Worm (Caenorhabditis elegans): ENCODE measurements around the gene clec-147.

clec-147 gene

ce11 chrII:14522037-14522436, 15.6 kb downstream of the clec-147 start, which contains the start of gene btb-19:
Gene btb-19, minus strand, starts transcription at chrII:14522137.
- TF ChIP-seq tbx-11 (GFP tag; IDR thresholded peaks at IDR 0.05) (no peak), F13C5.2 (tag; optimal IDR thresholded peaks at IDR 0.05) (no peak), sea-1 (GFP tag; conservative IDR thresholded peaks at IDR 0.05) (no peak), pes-1 (GFP tag; IDR thresholded peaks at IDR 0.05) (no peak), hmg-4 (GFP tag; optimal IDR thresholded peaks at IDR 0.05) (no peak), tra-4 (tag; optimal IDR thresholded peaks at IDR 0.05) (no peak), ama-1 (optimal IDR thresholded peaks at IDR 0.05) (no peak), scrt-1 (GFP tag; IDR thresholded peaks at IDR 0.05) (no peak), tbx-37 (GFP tag; conservative IDR thresholded peaks at IDR 0.05) (no peak), B0310.2 (tag; optimal IDR thresholded peaks at IDR 0.05) (no peak), aly-1 (tag; optimal IDR thresholded peaks at IDR 0.05) (no peak), ceh-36 (tag; optimal IDR thresholded peaks at IDR 0.05) (no peak), ceh-13 (GFP tag; optimal IDR thresholded peaks at IDR 0.05) (no peak), hnd-1 (tag; optimal IDR thresholded peaks at IDR 0.05) (no peak), hmbx-1 (tag; optimal IDR thresholded peaks at IDR 0.05) (no peak), ets-7 (tag; optimal IDR thresholded peaks at IDR 0.05) (no peak), flt-1 (GFP tag; IDR thresholded peaks at IDR 0.05) (no peak)

- TF ChIP-seq ets-7 (tag; optimal IDR thresholded peaks at IDR 0.05) (no peak), flt-1 (GFP tag; IDR thresholded peaks at IDR 0.05) (no peak), tbx-11 (GFP tag; IDR thresholded peaks at IDR 0.05) (no peak), ama-1 (optimal IDR thresholded peaks at IDR 0.05) (no peak), hmg-4 (GFP tag; optimal IDR thresholded peaks at IDR 0.05) (no peak), hmbx-1 (tag; optimal IDR thresholded peaks at IDR 0.05) (no peak), pes-1 (GFP tag; IDR thresholded peaks at IDR 0.05) (no peak), scrt-1 (GFP tag; IDR thresholded peaks at IDR 0.05) (no peak)
Observed at ce11 chrII:14515017-14515416, 22.6 kb downstream of the clec-147 start, which contains the start of gene K10H10.9. Gene K10H10.9, minus strand, starts transcription at chrII:14515117.

DNA sequence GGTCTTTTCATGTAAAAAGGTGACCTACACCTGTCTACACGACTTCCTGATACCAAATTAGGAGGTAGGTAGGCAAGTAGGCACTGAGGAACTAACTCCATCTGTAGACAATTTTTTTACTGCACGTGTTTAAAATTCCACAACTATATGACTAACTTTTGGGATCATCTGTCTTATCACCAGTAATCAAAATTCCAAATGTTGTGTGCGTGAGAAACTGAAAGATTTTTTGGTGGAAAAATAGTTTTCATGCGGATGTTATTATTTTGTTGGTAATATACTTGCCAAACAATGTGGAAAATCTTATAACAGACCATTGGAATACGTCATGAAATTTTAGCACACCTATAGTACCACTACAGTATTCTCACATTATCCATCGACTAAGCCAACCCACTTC, 26.4 kb downstream of the clec-147 start, which contains the start of gene K10H10.13:
Gene K10H10.13, minus strand, starts transcription at position 101 of the 400 bp plus-strand sequence.
- TF ChIP-seq ceh-13 (GFP tag; optimal IDR thresholded peaks at IDR 0.05), result no peak
- no peak for TF ChIP-seq ceh-36 (tag; optimal IDR thresholded peaks at IDR 0.05)
- no peak for TF ChIP-seq ets-7 (tag; optimal IDR thresholded peaks at IDR 0.05)
- TF ChIP-seq pes-1 (GFP tag; IDR thresholded peaks at IDR 0.05), result no peak
- TF ChIP-seq hmbx-1 (tag; optimal IDR thresholded peaks at IDR 0.05), result no peak

DNA sequence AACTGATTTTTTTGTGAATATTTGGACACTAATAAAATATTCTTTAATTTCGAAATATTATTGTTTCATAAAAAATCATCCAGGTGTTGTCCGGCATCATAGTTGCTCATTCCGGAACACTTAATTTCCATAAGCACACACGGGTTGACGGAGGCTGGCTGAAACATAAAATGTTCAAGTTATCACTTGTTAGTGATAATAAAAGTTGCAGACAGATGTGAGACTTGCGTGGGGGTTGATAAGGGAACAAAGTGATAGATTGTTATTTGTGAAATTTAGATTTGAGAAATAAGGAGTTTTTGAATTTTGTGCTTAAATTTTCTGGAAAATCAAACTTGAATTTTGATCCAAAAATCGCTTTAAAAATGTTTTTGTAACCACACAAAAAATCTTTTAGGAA, 27.5 kb downstream of the clec-147 start:
- TF ChIP-seq ceh-13 (GFP tag; optimal IDR thresholded peaks at IDR 0.05) (no peak), scrt-1 (GFP tag; IDR thresholded peaks at IDR 0.05) (no peak), ama-1 (optimal IDR thresholded peaks at IDR 0.05) (no peak), ets-7 (tag; optimal IDR thresholded peaks at IDR 0.05) (no peak), hmg-4 (GFP tag; optimal IDR thresholded peaks at IDR 0.05) (no peak), B0310.2 (tag; optimal IDR thresholded peaks at IDR 0.05) (no peak), tbx-37 (GFP tag; conservative IDR thresholded peaks at IDR 0.05) (no peak), aly-1 (tag; optimal IDR thresholded peaks at IDR 0.05) (no peak), pes-1 (GFP tag; IDR thresholded peaks at IDR 0.05) (no peak), flt-1 (GFP tag; IDR thresholded peaks at IDR 0.05) (no peak), hmbx-1 (tag; optimal IDR thresholded peaks at IDR 0.05) (no peak), ceh-36 (tag; optimal IDR thresholded peaks at IDR 0.05) (no peak), F13C5.2 (tag; optimal IDR thresholded peaks at IDR 0.05) (no peak), tra-4 (tag; optimal IDR thresholded peaks at IDR 0.05) (no peak), tbx-11 (GFP tag; IDR thresholded peaks at IDR 0.05) (no peak)

ce11 chrII:14507563-14507962, 30.1 kb downstream of the clec-147 start, which contains the start of the genes K10H10.7 and K10H10.10:
Gene K10H10.7, minus strand, starts transcription at chrII:14507663.
Gene K10H10.10, plus strand, starts transcription at chrII:14507766.
- TF ChIP-seq tbx-37 (GFP tag; conservative IDR thresholded peaks at IDR 0.05), result no peak
- no peak for TF ChIP-seq tra-4 (tag; optimal IDR thresholded peaks at IDR 0.05)
- TF ChIP-seq flt-1 (GFP tag; IDR thresholded peaks at IDR 0.05), result no peak
- TF ChIP-seq tbx-11 (GFP tag; IDR thresholded peaks at IDR 0.05), result no peak
- TF ChIP-seq F13C5.2 (tag; optimal IDR thresholded peaks at IDR 0.05), result no peak
- no peak for TF ChIP-seq ets-7 (tag; optimal IDR thresholded peaks at IDR 0.05)

ce11 chrII:14506245-14506644, 31.4 kb downstream of the clec-147 start, which contains the start of gene K10H10.12:
Gene K10H10.12, minus strand, starts transcription at chrII:14506345.
- TF ChIP-seq ets-7 (tag; optimal IDR thresholded peaks at IDR 0.05) (no peak), tra-4 (tag; optimal IDR thresholded peaks at IDR 0.05) (no peak), hmbx-1 (tag; optimal IDR thresholded peaks at IDR 0.05) (no peak), tbx-11 (GFP tag; IDR thresholded peaks at IDR 0.05) (no peak), scrt-1 (GFP tag; IDR thresholded peaks at IDR 0.05) (no peak), aly-1 (tag; optimal IDR thresholded peaks at IDR 0.05) (no peak), hnd-1 (tag; optimal IDR thresholded peaks at IDR 0.05) (no peak), ceh-13 (GFP tag; optimal IDR thresholded peaks at IDR 0.05) (no peak), ceh-36 (tag; optimal IDR thresholded peaks at IDR 0.05) (no peak), flt-1 (GFP tag; IDR thresholded peaks at IDR 0.05) (no peak), ama-1 (optimal IDR thresholded peaks at IDR 0.05) (no peak), sea-1 (GFP tag; conservative IDR thresholded peaks at IDR 0.05) (no peak), tbx-37 (GFP tag; conservative IDR thresholded peaks at IDR 0.05) (no peak), hmg-4 (GFP tag; optimal IDR thresholded peaks at IDR 0.05) (no peak), B0310.2 (tag; optimal IDR thresholded peaks at IDR 0.05) (no peak), pes-1 (GFP tag; IDR thresholded peaks at IDR 0.05) (no peak), F13C5.2 (tag; optimal IDR thresholded peaks at IDR 0.05) (no peak)

ce11 chrII:14502997-14503396, 34.6 kb downstream of the clec-147 start, which contains the start of gene K10H10.6:
Gene K10H10.6, plus strand, starts transcription at chrII:14503297.
- no peak for TF ChIP-seq F13C5.2 (tag; optimal IDR thresholded peaks at IDR 0.05)
- TF ChIP-seq tbx-37 (GFP tag; conservative IDR thresholded peaks at IDR 0.05), result no peak
- TF ChIP-seq hmbx-1 (tag; optimal IDR thresholded peaks at IDR 0.05), result no peak
- no peak for TF ChIP-seq tbx-11 (GFP tag; IDR thresholded peaks at IDR 0.05)
- no peak for TF ChIP-seq ets-7 (tag; optimal IDR thresholded peaks at IDR 0.05)

DNA sequence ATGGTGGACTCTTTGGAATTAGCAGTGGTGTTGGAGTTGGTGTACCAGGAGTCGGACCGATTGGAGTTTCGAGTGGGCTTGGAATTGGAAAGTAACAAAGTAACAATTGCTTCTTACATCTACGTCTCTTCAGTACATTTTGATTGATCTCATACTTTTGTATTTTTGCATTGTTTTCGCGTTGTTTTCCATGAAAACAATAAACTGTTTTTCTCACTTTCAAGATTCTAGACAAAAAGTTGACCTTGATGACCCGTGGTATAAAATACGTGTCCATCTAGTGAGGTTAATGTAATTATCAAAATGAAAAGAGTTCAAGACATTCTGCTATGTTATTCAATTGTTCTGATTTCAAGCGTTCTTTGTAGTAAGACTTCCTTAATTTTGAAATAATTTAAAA, 36.2 kb downstream of the clec-147 start, which contains the start of gene K10H10.5:
Gene K10H10.5, plus strand, starts transcription at position 301 of the 400 bp plus-strand sequence.
- TF ChIP-seq tbx-11 (GFP tag; IDR thresholded peaks at IDR 0.05) (no peak), sea-1 (GFP tag; conservative IDR thresholded peaks at IDR 0.05) (no peak), hmbx-1 (tag; optimal IDR thresholded peaks at IDR 0.05) (no peak), ets-7 (tag; optimal IDR thresholded peaks at IDR 0.05) (no peak), aly-1 (tag; optimal IDR thresholded peaks at IDR 0.05) (no peak), hnd-1 (tag; optimal IDR thresholded peaks at IDR 0.05) (no peak), tbx-37 (GFP tag; conservative IDR thresholded peaks at IDR 0.05) (no peak), flt-1 (GFP tag; IDR thresholded peaks at IDR 0.05) (no peak), pes-1 (GFP tag; IDR thresholded peaks at IDR 0.05) (no peak), ceh-36 (tag; optimal IDR thresholded peaks at IDR 0.05) (no peak), B0310.2 (tag; optimal IDR thresholded peaks at IDR 0.05) (no peak), tra-4 (tag; optimal IDR thresholded peaks at IDR 0.05) (no peak), ama-1 (optimal IDR thresholded peaks at IDR 0.05) (no peak), scrt-1 (GFP tag; IDR thresholded peaks at IDR 0.05) (no peak), ceh-13 (GFP tag; optimal IDR thresholded peaks at IDR 0.05) (no peak), hmg-4 (GFP tag; optimal IDR thresholded peaks at IDR 0.05) (no peak), F13C5.2 (tag; optimal IDR thresholded peaks at IDR 0.05) (no peak)

Measured in whole organism, early embryonic.